Worm (Caenorhabditis elegans): ENCODE data around the gene K07H8.7.
A peak's percentile ranks its signal among the peaks of the same experiment; 100 is the strongest.

The K07H8.7 gene

DNA sequence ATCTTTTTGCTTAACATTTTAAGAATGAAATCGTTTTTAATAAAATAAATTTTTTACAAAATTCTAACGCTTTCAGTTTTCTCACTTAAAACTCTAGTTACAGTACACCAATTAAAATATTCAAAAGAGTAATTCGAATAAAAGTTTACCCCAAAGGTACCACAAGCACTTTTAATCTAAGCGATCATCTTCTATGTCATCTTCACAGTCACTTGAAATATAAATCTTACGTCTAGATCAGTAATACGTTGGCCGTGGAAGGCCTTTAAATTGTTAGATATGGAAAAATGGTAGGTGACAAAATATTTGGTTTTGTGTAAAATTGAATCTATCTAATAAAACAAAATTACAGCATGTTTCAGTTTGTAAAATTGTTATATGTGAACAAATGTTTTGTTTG is 12.5 kb downstream of the K07H8.7 start:
- no peak for TF ChIP-seq sptf-1 (tag; optimal IDR thresholded peaks at IDR 0.05)
- peak; percentile 67 for TF ChIP-seq elt-1 (tag; optimal IDR thresholded peaks at IDR 0.05; ENCODE audit: borderline replicate concordance, insufficient read depth)

- TF ChIP-seq lin-13 (tag; optimal IDR thresholded peaks at IDR 0.05) (no peak), unc-62 (GFP tag; optimal IDR thresholded peaks at IDR 0.05) (no peak)
Observed at ce11 chrIV:8244112-8244511, 15.7 kb downstream of the K07H8.7 start, which contains the start of gene T09A12.1. Gene T09A12.1, plus strand, starts transcription at chrIV:8244412.

- TF ChIP-seq unc-120 (tag; optimal IDR thresholded peaks at IDR 0.05; ENCODE audit: poor library complexity, severe bottlenecking): no peak
Observed at ce11 chrIV:8243599-8243998, 16.2 kb downstream of the K07H8.7 start, which contains the start of gene T09A12.8. Gene T09A12.8, minus strand, starts transcription at chrIV:8243699.

DNA sequence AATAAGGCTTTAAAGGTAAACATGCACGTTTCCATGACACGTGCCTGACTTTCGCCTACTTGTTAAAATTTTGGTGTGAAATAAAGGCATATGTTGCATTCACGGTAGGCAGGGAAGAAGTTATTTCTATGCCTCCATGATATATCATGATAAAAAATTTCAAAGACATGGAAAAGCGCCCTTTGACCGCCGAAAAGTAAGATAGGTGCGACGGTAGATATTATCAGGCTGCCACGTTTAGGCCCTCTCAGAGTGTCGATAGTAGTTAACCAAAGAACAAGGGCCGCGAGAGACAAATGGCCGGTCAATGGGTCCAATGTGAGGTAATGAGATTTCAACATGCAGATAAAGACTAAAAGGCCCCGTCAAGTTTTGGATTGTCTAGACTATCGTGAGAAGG is 16.6 kb downstream of the K07H8.7 start:
- no peak for TF ChIP-seq pha-4 (tag; optimal IDR thresholded peaks at IDR 0.05)
- TF ChIP-seq M03D4.4 (tag; optimal IDR thresholded peaks at IDR 0.05): no peak
- peak; percentile 72 for TF ChIP-seq elt-1 (tag; optimal IDR thresholded peaks at IDR 0.05; ENCODE audit: borderline replicate concordance, insufficient read depth)
- peak; percentile 71 for TF ChIP-seq nhr-2 (tag; optimal IDR thresholded peaks at IDR 0.05)

DNA sequence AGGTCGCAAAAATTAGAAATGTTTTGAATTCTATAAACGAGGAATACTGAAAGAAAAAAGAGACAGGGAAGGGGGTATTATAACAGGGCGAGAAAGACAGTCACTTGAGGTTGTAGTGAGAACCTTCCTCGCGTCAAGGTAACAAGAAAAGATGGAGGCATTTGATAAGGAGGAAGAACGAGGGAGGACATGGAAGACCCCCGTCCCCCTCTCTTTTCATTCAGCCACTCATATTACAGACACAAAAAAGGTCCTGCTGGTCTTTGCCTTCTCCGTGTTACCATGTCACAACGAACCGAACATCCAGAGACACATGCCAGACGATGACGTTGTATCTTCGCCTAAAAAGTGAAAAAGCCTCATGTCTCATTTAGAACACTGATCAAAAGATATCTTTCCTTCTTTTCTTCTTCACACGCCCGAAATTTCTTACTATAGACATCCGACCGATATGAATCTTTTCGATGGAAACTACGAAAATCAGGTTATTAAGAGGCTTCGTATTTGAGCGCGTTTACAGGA is 18.4 kb downstream of the K07H8.7 start:
- TF ChIP-seq nhr-28 (tag; optimal IDR thresholded peaks at IDR 0.05): no peak
- TF ChIP-seq nhr-237 (tag; optimal IDR thresholded peaks at IDR 0.05): no peak
- no peak for TF ChIP-seq ceh-83 (GFP tag; optimal IDR thresholded peaks at IDR 0.05)
- no peak for TF ChIP-seq bed-3 (GFP tag; optimal IDR thresholded peaks at IDR 0.05)
- TF ChIP-seq elt-1 (tag; optimal IDR thresholded peaks at IDR 0.05; ENCODE audit: borderline replicate concordance, insufficient read depth): peak; percentile 79
- no peak for TF ChIP-seq cnd-1 (tag; optimal IDR thresholded peaks at IDR 0.05)

- TF ChIP-seq nhr-76 (tag; optimal IDR thresholded peaks at IDR 0.05) (no peak), unc-120 (tag; optimal IDR thresholded peaks at IDR 0.05; ENCODE audit: poor library complexity, severe bottlenecking) (no peak), mab-5 (tag; optimal IDR thresholded peaks at IDR 0.05) (no peak), ces-1 (GFP tag; optimal IDR thresholded peaks at IDR 0.05) (no peak), sptf-1 (tag; optimal IDR thresholded peaks at IDR 0.05) (no peak), nhr-28 (tag; optimal IDR thresholded peaks at IDR 0.05) (no peak), nhr-12 (tag; optimal IDR thresholded peaks at IDR 0.05) (no peak)
Observed at ce11 chrIV:8239584-8239983, 20.2 kb downstream of the K07H8.7 start.

DNA sequence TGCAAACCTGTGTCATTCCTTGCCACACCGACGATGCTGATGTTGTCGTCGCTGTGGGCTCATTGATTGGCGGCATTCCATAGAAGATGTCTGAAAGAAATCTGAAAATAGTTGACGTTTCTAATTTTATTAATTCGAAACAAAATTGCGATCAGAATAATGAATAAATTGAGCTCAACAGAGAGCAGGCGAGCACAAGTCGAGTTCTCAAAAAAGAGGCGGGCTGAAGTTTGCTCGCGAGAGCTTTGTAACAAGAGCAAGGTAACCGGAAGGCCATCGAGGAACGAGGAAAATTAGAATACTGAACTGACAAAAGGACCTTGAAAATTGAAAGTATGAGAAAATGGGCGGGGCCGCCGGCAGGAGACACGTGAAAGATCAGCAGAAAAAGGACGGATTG is 23.3 kb downstream of the K07H8.7 start, which contains the start of gene nhr-66:
Gene nhr-66 (minus strand): TSS at position 101 of the 400 bp plus-strand sequence.
- TF ChIP-seq lin-13 (tag; optimal IDR thresholded peaks at IDR 0.05): no peak
- no peak for TF ChIP-seq tbx-8 (GFP tag; optimal IDR thresholded peaks at IDR 0.05)
- TF ChIP-seq lin-32 (GFP tag; optimal IDR thresholded peaks at IDR 0.05): no peak
- no peak for TF ChIP-seq snpc-4 (tag; optimal IDR thresholded peaks at IDR 0.05)
- no peak for TF ChIP-seq elt-1 (tag; optimal IDR thresholded peaks at IDR 0.05; ENCODE audit: borderline replicate concordance, insufficient read depth)
- no peak for TF ChIP-seq unc-62 (GFP tag; optimal IDR thresholded peaks at IDR 0.05)
- no peak for TF ChIP-seq ceh-39 (tag; optimal IDR thresholded peaks at IDR 0.05)
- no peak for TF ChIP-seq nhr-237 (tag; optimal IDR thresholded peaks at IDR 0.05)
- TF ChIP-seq ces-1 (GFP tag; optimal IDR thresholded peaks at IDR 0.05): no peak
- no peak for TF ChIP-seq nhr-76 (tag; optimal IDR thresholded peaks at IDR 0.05)

DNA sequence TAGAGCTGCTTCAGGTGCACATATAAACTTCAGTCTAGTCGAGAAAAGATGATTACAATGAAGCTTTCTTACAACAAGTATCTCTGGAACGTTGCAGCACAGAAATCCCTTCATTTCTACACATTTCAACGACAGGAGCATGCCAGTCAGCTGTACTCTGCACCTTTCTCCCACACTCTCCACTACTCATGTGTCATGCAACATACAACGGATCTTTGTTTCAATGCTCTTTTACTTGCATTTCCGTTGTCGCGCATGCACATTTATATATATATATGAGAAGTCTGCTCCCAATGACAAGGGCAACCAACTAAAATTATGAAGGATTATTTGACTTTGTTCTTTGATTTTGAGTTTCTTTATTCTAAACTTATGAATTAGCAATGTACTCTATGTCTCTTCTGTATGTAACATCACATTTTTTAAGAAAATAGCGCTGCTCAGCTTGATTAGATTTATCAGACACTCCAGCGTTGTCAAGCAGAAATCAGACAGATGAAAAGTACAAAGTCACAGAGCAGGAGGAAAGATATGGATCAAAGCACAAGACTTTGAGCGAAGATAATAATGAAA is 24.6 kb downstream of the K07H8.7 start:
- TF ChIP-seq hlh-1 (tag; optimal IDR thresholded peaks at IDR 0.05) (peak; percentile 31), nhr-28 (tag; optimal IDR thresholded peaks at IDR 0.05) (no peak)

DNA sequence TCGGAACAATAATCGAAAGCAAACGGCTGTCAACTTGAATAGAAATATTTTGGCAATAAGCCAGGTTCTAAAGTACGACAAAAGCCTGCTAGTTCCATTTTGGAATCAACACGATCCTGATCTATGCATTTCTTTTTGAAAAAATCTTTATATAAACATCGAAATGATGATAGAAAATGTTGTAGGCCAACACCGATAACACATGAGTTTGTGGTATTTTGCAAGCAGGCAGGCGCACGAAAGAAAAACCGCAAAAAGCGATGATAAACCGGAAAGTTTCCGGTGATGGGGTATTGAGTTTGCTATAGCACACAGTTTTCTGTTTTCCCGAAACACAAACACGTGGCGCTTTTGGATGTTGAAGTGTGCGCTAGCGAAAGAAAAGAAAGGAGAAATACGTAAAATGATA is 25.7 kb downstream of the K07H8.7 start:
- TF ChIP-seq M03D4.4 (tag; optimal IDR thresholded peaks at IDR 0.05) (no peak), ceh-83 (GFP tag; optimal IDR thresholded peaks at IDR 0.05) (no peak), unc-120 (tag; optimal IDR thresholded peaks at IDR 0.05; ENCODE audit: poor library complexity, severe bottlenecking) (no peak), ztf-11 (tag; optimal IDR thresholded peaks at IDR 0.05) (no peak), sptf-1 (tag; optimal IDR thresholded peaks at IDR 0.05) (no peak), mep-1 (tag; optimal IDR thresholded peaks at IDR 0.05) (no peak), ceh-39 (tag; optimal IDR thresholded peaks at IDR 0.05) (no peak), nhr-76 (tag; optimal IDR thresholded peaks at IDR 0.05) (no peak), unc-39 (tag; optimal IDR thresholded peaks at IDR 0.05) (no peak), nhr-28 (tag; optimal IDR thresholded peaks at IDR 0.05) (no peak), lsy-2 (tag; optimal IDR thresholded peaks at IDR 0.05) (no peak), ceh-43 (GFP tag; optimal IDR thresholded peaks at IDR 0.05) (no peak), mab-5 (tag; optimal IDR thresholded peaks at IDR 0.05) (no peak)
